Worm (Caenorhabditis elegans): Measurements from ENCODE around the gene nmy-1.

DNA sequence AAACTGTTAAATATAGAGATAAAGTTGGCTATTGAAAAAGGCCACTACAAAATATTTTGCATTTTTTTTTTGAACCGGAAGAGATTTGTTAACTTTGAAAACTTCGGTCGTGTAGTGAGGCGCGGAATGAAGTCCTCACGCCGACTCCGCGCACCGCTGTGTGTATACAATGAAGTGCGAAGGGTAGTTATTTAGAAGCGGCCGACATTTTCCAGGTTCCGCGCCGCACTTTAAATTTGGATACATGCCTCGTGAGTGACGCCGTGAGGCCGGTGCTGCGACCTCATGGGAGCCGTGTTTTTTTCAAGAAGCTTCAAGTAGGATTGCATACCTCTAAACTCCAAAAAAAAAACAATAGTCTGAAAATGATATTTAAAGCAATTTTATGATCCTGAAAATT, 17.4 kb upstream of the nmy-1 start:
- TF ChIP-seq him-1 (tag; optimal IDR thresholded peaks at IDR 0.05) = no peak
- no peak for TF ChIP-seq W03F9.2 (tag; optimal IDR thresholded peaks at IDR 0.05)
